Fruit fly (Drosophila melanogaster) whole organism, embryonic: ENCODE data around the gene MED28.

Experiments used
- ATbp ChIP-seq: fragments of 200-800 bp; sonication (Bioruptor generic); optimal IDR thresholded peaks from 2 replicates; lab custom pipeline; 2017; ENCODE audit warnings: missing biosample characterization, mild to moderate bottlenecking, missing genetic modification characterization, missing genetic modification reagents
- Atf3 ChIP-seq: fragments of 200-800 bp; sonication (Bioruptor generic); optimal IDR thresholded peaks from 3 replicates; lab custom pipeline; 2016; ENCODE audit warnings: missing biosample characterization, missing genetic modification characterization
- BEAF-32 ChIP-seq: fragments of 200-800 bp; sonication (Bioruptor generic); optimal IDR thresholded peaks from 3 replicates; lab custom pipeline; 2017; ENCODE audit warnings: missing biosample characterization, missing genetic modification characterization, mild to moderate bottlenecking, moderate library complexity, missing genetic modification reagents
- Bteb2 ChIP-seq: fragments of 200-800 bp; sonication (Bioruptor generic); optimal IDR thresholded peaks from 2 replicates; lab custom pipeline; 2016; ENCODE audit warnings: missing biosample characterization, missing genetic modification characterization
- CG11504 ChIP-seq: fragments of 200-800 bp; sonication (Bioruptor generic); optimal IDR thresholded peaks from 3 replicates; lab custom pipeline; 2019; ENCODE audit warnings: missing biosample characterization, mild to moderate bottlenecking, missing genetic modification characterization, moderate library complexity
- CG11723 ChIP-seq: fragments of 200-800 bp; sonication (Bioruptor generic); optimal IDR thresholded peaks from 2 replicates; lab custom pipeline; 2017; ENCODE audit warnings: missing biosample characterization, mild to moderate bottlenecking, missing genetic modification characterization
- CG13424 ChIP-seq: fragments of 200-800 bp; sonication (Bioruptor generic); optimal IDR thresholded peaks from 2 replicates; lab custom pipeline; 2019; ENCODE audit warnings: missing biosample characterization, mild to moderate bottlenecking, missing genetic modification characterization, moderate library complexity
- CG13894 ChIP-seq: fragments of 200-800 bp; sonication (Bioruptor generic); optimal IDR thresholded peaks from 3 replicates; lab custom pipeline; 2018; ENCODE audit warnings: missing biosample characterization, mild to moderate bottlenecking, missing genetic modification characterization, moderate library complexity
- CG14050 ChIP-seq: fragments of 200-800 bp; sonication (Bioruptor generic); IDR thresholded peaks from 3 replicates; pipeline ENCODE4 v1.3.6; 2022; ENCODE audit warnings: missing biosample characterization, missing genetic modification characterization
- CG14441 ChIP-seq: fragments of 200-800 bp; sonication (Bioruptor generic); IDR thresholded peaks from 2 replicates; pipeline ENCODE4 v1.3.6; 2022; ENCODE audit warnings: missing biosample characterization, missing genetic modification characterization
- CG18599 ChIP-seq: fragments of 200-800 bp; sonication (Bioruptor generic); optimal IDR thresholded peaks from 3 replicates; lab custom pipeline; 2017; ENCODE audit warnings: missing biosample characterization, missing genetic modification characterization, mild to moderate bottlenecking, moderate library complexity, missing genetic modification reagents
- CG18764 ChIP-seq: fragments of 200-800 bp; sonication (Bioruptor generic); optimal IDR thresholded peaks from 3 replicates; lab custom pipeline; 2016; ENCODE audit warnings: missing biosample characterization, missing genetic modification characterization
- CG2120 ChIP-seq: fragments of 200-800 bp; sonication (Bioruptor generic); optimal IDR thresholded peaks from 3 replicates; lab custom pipeline; 2016; ENCODE audit warnings: missing biosample characterization, missing genetic modification characterization
- CG31388 ChIP-seq: fragments of 200-800 bp; sonication (Bioruptor generic); optimal IDR thresholded peaks from 2 replicates; lab custom pipeline; 2016; ENCODE audit warnings: missing biosample characterization, missing genetic modification characterization
- CG32532 ChIP-seq: fragments of 200-800 bp; sonication (Bioruptor generic); IDR thresholded peaks from 2 replicates; pipeline ENCODE4 v1.3.6; 2022; ENCODE audit warnings: missing biosample characterization, missing genetic modification characterization
- CG34422 ChIP-seq: fragments of 200-800 bp; sonication (Bioruptor generic); IDR thresholded peaks from 3 replicates; pipeline ENCODE4 v1.3.6; 2022; ENCODE audit warnings: missing biosample characterization, missing genetic modification characterization
- CG4282 ChIP-seq: fragments of 200-800 bp; sonication (Bioruptor generic); optimal IDR thresholded peaks from 2 replicates; lab custom pipeline; 2016; ENCODE audit warnings: missing biosample characterization, missing genetic modification characterization
- CG8281 ChIP-seq: fragments of 200-800 bp; sonication (Bioruptor generic); optimal IDR thresholded peaks from 2 replicates; lab custom pipeline; 2018; ENCODE audit warnings: missing biosample characterization, mild to moderate bottlenecking, missing genetic modification characterization, moderate library complexity
- CG8359 ChIP-seq: fragments of 200-800 bp; sonication (Bioruptor generic); optimal IDR thresholded peaks from 2 replicates; lab custom pipeline; 2017; ENCODE audit warnings: missing biosample characterization, mild to moderate bottlenecking, missing genetic modification characterization, borderline replicate concordance
- CG8388 ChIP-seq: fragments of 200-800 bp; sonication (Bioruptor generic); optimal IDR thresholded peaks from 2 replicates; lab custom pipeline; 2019; ENCODE audit warnings: missing biosample characterization, mild to moderate bottlenecking, missing genetic modification characterization, moderate library complexity
- CG9727 ChIP-seq: fragments of 200-800 bp; sonication (Bioruptor generic); optimal IDR thresholded peaks from 3 replicates; lab custom pipeline; 2017; ENCODE audit warnings: missing biosample characterization, mild to moderate bottlenecking, missing genetic modification characterization
- CG9932 ChIP-seq: fragments of 200-800 bp; sonication (Bioruptor generic); IDR thresholded peaks from 2 replicates; pipeline ENCODE4 v1.3.6; 2022; ENCODE audit warnings: missing biosample characterization, missing genetic modification characterization
- Camta ChIP-seq: fragments of 200-800 bp; sonication (Bioruptor generic); optimal IDR thresholded peaks from 2 replicates; lab custom pipeline; 2016; ENCODE audit warnings: missing biosample characterization, missing genetic modification characterization
- Doc2 ChIP-seq: fragments of 200-800 bp; sonication (Bioruptor generic); IDR thresholded peaks from 2 replicates; pipeline ENCODE4 v1.3.6; 2022; ENCODE audit warnings: missing biosample characterization, missing genetic modification characterization
- E2f2 ChIP-seq: fragments of 200-800 bp; sonication (Bioruptor generic); IDR thresholded peaks from 2 replicates; pipeline ENCODE4 v1.3.6; 2022; ENCODE audit warnings: missing biosample characterization, missing genetic modification characterization
- Fer1 ChIP-seq: fragments of 200-800 bp; sonication (Bioruptor generic); optimal IDR thresholded peaks from 2 replicates; lab custom pipeline; 2017; ENCODE audit warnings: missing biosample characterization, mild to moderate bottlenecking, missing genetic modification characterization
- GATAe ChIP-seq: fragments of 200-800 bp; sonication (Bioruptor generic); conservative IDR thresholded peaks from 2 replicates; pipeline ENCODE4 v1.3.6; 2022; ENCODE audit warnings: missing biosample characterization, missing genetic modification characterization
- Gsc ChIP-seq: fragments of 200-800 bp; sonication (Bioruptor generic); IDR thresholded peaks from 2 replicates; pipeline ENCODE4 v1.3.6; 2022; ENCODE audit warnings: missing biosample characterization, missing genetic modification characterization
- Mrtf ChIP-seq: fragments of 200-800 bp; sonication (Bioruptor generic); IDR thresholded peaks from 3 replicates; pipeline ENCODE4 v1.3.6; 2022; ENCODE audit warnings: missing biosample characterization, missing genetic modification characterization
- Opbp ChIP-seq: fragments of 200-800 bp; sonication (Bioruptor generic); IDR thresholded peaks from 3 replicates; pipeline ENCODE4 v1.3.6; 2022; ENCODE audit warnings: missing biosample characterization, missing genetic modification characterization; ENCODE audit not compliant: partially characterized antibody
- caup ChIP-seq: fragments of 200-800 bp; sonication (Bioruptor generic); optimal IDR thresholded peaks from 3 replicates; lab custom pipeline; 2017; ENCODE audit warnings: missing biosample characterization, mild to moderate bottlenecking, missing genetic modification characterization, moderate library complexity; ENCODE audit not compliant: severe bottlenecking
- chn ChIP-seq: fragments of 200-800 bp; sonication (Bioruptor generic); optimal IDR thresholded peaks from 2 replicates; lab custom pipeline; 2016; ENCODE audit warnings: missing biosample characterization, missing genetic modification characterization
- danr ChIP-seq: fragments of 200-800 bp; sonication (Bioruptor generic); IDR thresholded peaks from 2 replicates; pipeline ENCODE4 v1.3.6; 2022; ENCODE audit warnings: missing biosample characterization, missing genetic modification characterization
- dmrt99B ChIP-seq: fragments of 200-800 bp; sonication (Bioruptor generic); optimal IDR thresholded peaks from 2 replicates; lab custom pipeline; 2018; ENCODE audit warnings: missing biosample characterization, mild to moderate bottlenecking, missing genetic modification characterization, moderate library complexity
- emc ChIP-seq: fragments of 200-800 bp; sonication (Bioruptor generic); optimal IDR thresholded peaks from 2 replicates; lab custom pipeline; 2016; ENCODE audit warnings: missing biosample characterization, missing genetic modification characterization
- eve ChIP-seq, 2 experiments: fragments of >200 bp; optimal IDR thresholded peaks; 2 replicates each; lab custom pipeline; 2017; ENCODE audit warnings: missing biosample characterization in 2 of 2, missing genetic modification characterization in 2 of 2
- grau ChIP-seq: fragments of 200-800 bp; optimal IDR thresholded peaks from 3 replicates; lab custom pipeline; 2019; ENCODE audit warnings: missing biosample characterization, mild to moderate bottlenecking, missing genetic modification characterization, moderate library complexity
- inv ChIP-seq: fragments of 200-800 bp; sonication (Bioruptor generic); IDR thresholded peaks from 2 replicates; pipeline ENCODE4 v1.3.6; 2022; ENCODE audit warnings: missing biosample characterization, missing genetic modification characterization; ENCODE audit not compliant: partially characterized antibody
- jing ChIP-seq: fragments of 200-800 bp; sonication (Bioruptor generic); optimal IDR thresholded peaks from 2 replicates; lab custom pipeline; 2018; ENCODE audit warnings: missing biosample characterization, mild to moderate bottlenecking, missing genetic modification characterization
- nmo ChIP-seq: fragments of 200-800 bp; sonication (Bioruptor generic); optimal IDR thresholded peaks from 2 replicates; lab custom pipeline; 2018; ENCODE audit warnings: missing biosample characterization, mild to moderate bottlenecking, missing genetic modification characterization, moderate library complexity
- nom ChIP-seq: fragments of 200-800 bp; sonication (Bioruptor generic); optimal IDR thresholded peaks from 2 replicates; lab custom pipeline; 2017; ENCODE audit warnings: missing biosample characterization, missing genetic modification characterization, mild to moderate bottlenecking, moderate library complexity, missing genetic modification reagents
- pros ChIP-seq: fragments of 200-800 bp; sonication (Bioruptor generic); optimal IDR thresholded peaks from 3 replicates; lab custom pipeline; 2019; ENCODE audit warnings: missing biosample characterization, mild to moderate bottlenecking, missing genetic modification characterization, moderate library complexity
- ranshi ChIP-seq: fragments of 200-800 bp; sonication (Bioruptor generic); IDR thresholded peaks from 2 replicates; pipeline ENCODE4 v1.3.6; 2022; ENCODE audit warnings: missing biosample characterization, missing genetic modification characterization
- sna ChIP-seq: fragments of 200-800 bp; sonication (Bioruptor generic); IDR thresholded peaks from 2 replicates; pipeline ENCODE4 v1.3.6; 2022; ENCODE audit warnings: missing biosample characterization, missing genetic modification characterization; ENCODE audit not compliant: partially characterized antibody
- sqz ChIP-seq: fragments of 200-800 bp; sonication (Bioruptor generic); optimal IDR thresholded peaks from 3 replicates; lab custom pipeline; 2018; ENCODE audit warnings: missing biosample characterization, mild to moderate bottlenecking, missing genetic modification characterization
- tup ChIP-seq: fragments of 200-800 bp; sonication (Bioruptor generic); optimal IDR thresholded peaks from 2 replicates; lab custom pipeline; 2016; ENCODE audit warnings: missing biosample characterization, mild to moderate bottlenecking, missing genetic modification characterization, moderate library complexity
- tx ChIP-seq: fragments of 200-800 bp; sonication (Bioruptor generic); optimal IDR thresholded peaks from 2 replicates; lab custom pipeline; 2016; ENCODE audit warnings: missing biosample characterization, missing genetic modification characterization

MED28 gene

dm6 chr3R:25490778-25491664 lies 14.2 kb downstream of the MED28 start, which contains the start of the genes Gnpat and CG5112 (continued):
- peak; percentile 83 for TF ChIP-seq Opbp (GFP tag; lab: Robert Waterston, UW)
- TF ChIP-seq CG11723 (GFP tag; lab: Kevin White, UChicago) = no peak
- TF ChIP-seq CG8388 (GFP tag; lab: Kevin White, UChicago) = peak; percentile 46
- TF ChIP-seq CG9727 (GFP tag; lab: Kevin White, UChicago) = peak; percentile 49
- peak; percentile 64 for TF ChIP-seq caup (GFP tag; lab: Kevin White, UChicago)
- TF ChIP-seq danr = peak; percentile 45
- no peak for TF ChIP-seq emc (GFP tag; lab: Kevin White, UChicago)
- TF ChIP-seq nom (GFP tag; lab: Kevin White, UChicago) = peak; percentile 79
- peak; percentile 77 for TF ChIP-seq chn (GFP tag; lab: Kevin White, UChicago)
- peak; percentile 83 for TF ChIP-seq CG32532 (GFP tag; lab: Robert Waterston, UW)
- peak; percentile 58 for TF ChIP-seq CG13894
- no peak for TF ChIP-seq tup (GFP tag; lab: Kevin White, UChicago)
- TF ChIP-seq CG14441 = peak; percentile 69
- no peak for TF ChIP-seq ATbp (GFP tag; lab: Kevin White, UChicago)
- peak; percentile 90 for TF ChIP-seq grau (tag; lab: Kevin White, UChicago)
- peak; percentile 93 for TF ChIP-seq CG18764 (GFP tag; lab: Kevin White, UChicago)
- peak; percentile 62 for TF ChIP-seq inv
- TF ChIP-seq Fer1 = peak; percentile 28
- TF ChIP-seq nmo (GFP tag; lab: Kevin White, UChicago) = peak; percentile 36
- TF ChIP-seq Bteb2 (GFP tag; lab: Kevin White, UChicago) = peak; percentile 42
- no peak for TF ChIP-seq Atf3
- TF ChIP-seq CG18599 (GFP tag; lab: Kevin White, UChicago) = peak; percentile 50
- TF ChIP-seq sqz (GFP tag; lab: Kevin White, UChicago) = peak; percentile 39
- peak; percentile 99 for TF ChIP-seq pros (GFP tag; lab: Kevin White, UChicago)
- TF ChIP-seq CG9932 = peak; percentile 90
- TF ChIP-seq dmrt99B (tag; lab: Kevin White, UChicago) = peak; percentile 31
- TF ChIP-seq Mrtf = peak; percentile 80
- peak; percentile 79 for TF ChIP-seq CG2120 (GFP tag; lab: Kevin White, UChicago)
- TF ChIP-seq CG31388 (GFP tag; lab: Kevin White, UChicago) = no peak
- TF ChIP-seq CG14050 = peak; percentile 47; the same call in 2 of the 3 replicates
- TF ChIP-seq eve (GFP tag; optimal IDR thresholded peaks at IDR 0.05; lab: Kevin White, UChicago) = no peak
- TF ChIP-seq ranshi (GFP tag; lab: Robert Waterston, UW) = 0 out of 2 replicates have a peak, but pooled peaks have one; percentile 11
- no peak for TF ChIP-seq Doc2
- peak; percentile 70; the same call in 2 of the 3 replicates for TF ChIP-seq CG34422 (GFP tag; lab: Robert Waterston, UW)
- TF ChIP-seq sna (GFP tag; lab: Robert Waterston, UW) = peak; percentile 47
- peak; percentile 25 for TF ChIP-seq tx (GFP tag; lab: Kevin White, UChicago)
- TF ChIP-seq CG8359 = no peak
- no peak for TF ChIP-seq CG8281 (tag; lab: Kevin White, UChicago)
- TF ChIP-seq Camta (GFP tag; lab: Kevin White, UChicago) = no peak
- TF ChIP-seq CG13424 (tag; lab: Kevin White, UChicago) = peak; percentile 86
- peak; percentile 65 for TF ChIP-seq CG11504 (tag; lab: Kevin White, UChicago)
- TF ChIP-seq GATAe (GFP tag; lab: Robert Waterston, UW) = no peak; the same call in 1 of the 2 replicates
- TF ChIP-seq CG4282 (GFP tag; lab: Kevin White, UChicago) = peak; percentile 71
- peak; percentile 65 for TF ChIP-seq BEAF-32
- no peak for TF ChIP-seq Gsc (GFP tag; lab: Robert Waterston, UW)
- TF ChIP-seq E2f2 (GFP tag; lab: Robert Waterston, UW) = peak; percentile 44
- no peak for TF ChIP-seq jing
